Fruit fly (Drosophila melanogaster) whole organism, embryonic: ENCODE results near the gene kat80.

Experiments used
- Atf-2 ChIP-seq: fragments of 200-800 bp; sonication (Bioruptor generic); optimal IDR thresholded peaks from 2 replicates; lab custom pipeline; 2016; ENCODE audit warnings: missing biosample characterization, missing genetic modification characterization
- CG10366 ChIP-seq: fragments of 200-800 bp; sonication (Bioruptor generic); IDR thresholded peaks from 2 replicates; pipeline ENCODE4 v1.3.6; 2022; ENCODE audit warnings: missing biosample characterization, missing genetic modification characterization
- CG10959 ChIP-seq: fragments of 200-800 bp; sonication (Bioruptor generic); IDR thresholded peaks from 2 replicates; pipeline ENCODE4 v1.3.6; 2022; ENCODE audit warnings: missing biosample characterization, missing genetic modification characterization
- CG11093 ChIP-seq: fragments of 200-800 bp; sonication (Bioruptor generic); IDR thresholded peaks from 3 replicates; pipeline ENCODE4 v1.3.6; 2022; ENCODE audit warnings: missing biosample characterization, missing genetic modification characterization
- CG11560 ChIP-seq: fragments of 200-800 bp; sonication (Bioruptor generic); IDR thresholded peaks from 3 replicates; pipeline ENCODE4 v1.3.6; 2022; ENCODE audit warnings: missing biosample characterization, missing genetic modification characterization
- CG12659 ChIP-seq: fragments of 200-800 bp; sonication (Bioruptor generic); optimal IDR thresholded peaks from 3 replicates; lab custom pipeline; 2017; ENCODE audit warnings: mild to moderate bottlenecking, missing biosample characterization, missing genetic modification reagents, missing genetic modification characterization
- CG13296 ChIP-seq: fragments of 200-800 bp; sonication (Bioruptor generic); optimal IDR thresholded peaks from 3 replicates; lab custom pipeline; 2018; ENCODE audit warnings: missing biosample characterization, mild to moderate bottlenecking, missing genetic modification characterization
- CG18011 ChIP-seq: fragments of 200-800 bp; sonication (Bioruptor generic); optimal IDR thresholded peaks from 2 replicates; lab custom pipeline; 2017; ENCODE audit warnings: missing biosample characterization, missing genetic modification characterization, mild to moderate bottlenecking, moderate library complexity, missing genotype
- CG30020 ChIP-seq: fragments of 200-800 bp; optimal IDR thresholded peaks from 2 replicates; lab custom pipeline; 2019; ENCODE audit warnings: missing biosample characterization, mild to moderate bottlenecking, missing genetic modification characterization, moderate library complexity
- CG31224 ChIP-seq: fragments of 200-800 bp; sonication (Bioruptor generic); IDR thresholded peaks from 2 replicates; pipeline ENCODE4 v1.3.6; 2022; ENCODE audit warnings: missing biosample characterization, missing genetic modification characterization
- CG31441 ChIP-seq: fragments of 200-800 bp; sonication (Bioruptor generic); IDR thresholded peaks from 2 replicates; pipeline ENCODE4 v1.3.6; 2022; ENCODE audit warnings: missing biosample characterization, missing genetic modification characterization
- CG3847 ChIP-seq: fragments of 200-800 bp; sonication (Bioruptor generic); IDR thresholded peaks from 2 replicates; pipeline ENCODE4 v1.3.6; 2022; ENCODE audit warnings: missing biosample characterization, missing genetic modification characterization
- CG42726 ChIP-seq: fragments of 200-800 bp; sonication (Bioruptor generic); IDR thresholded peaks from 2 replicates; pipeline ENCODE4 v1.3.6; 2022; ENCODE audit warnings: missing biosample characterization, missing genetic modification characterization; ENCODE audit not compliant: partially characterized antibody
- CG4328 ChIP-seq: fragments of 200-800 bp; sonication (Bioruptor generic); optimal IDR thresholded peaks from 3 replicates; lab custom pipeline; 2017; ENCODE audit warnings: missing biosample characterization, missing genetic modification reagents, missing genetic modification characterization
- CG7357 ChIP-seq: fragments of 200-800 bp; sonication (Bioruptor generic); IDR thresholded peaks from 3 replicates; pipeline ENCODE4 v1.3.6; 2022; ENCODE audit warnings: missing biosample characterization, missing genetic modification characterization
- CG7786 ChIP-seq: fragments of 200-800 bp; sonication (Bioruptor generic); optimal IDR thresholded peaks from 2 replicates; lab custom pipeline; 2016; ENCODE audit warnings: missing biosample characterization, missing genetic modification characterization
- CoRest ChIP-seq: fragments of 200-800 bp; sonication (Bioruptor generic); optimal IDR thresholded peaks from 3 replicates; lab custom pipeline; 2018; ENCODE audit warnings: missing biosample characterization, mild to moderate bottlenecking, missing genetic modification characterization, moderate library complexity
- Dll ChIP-seq: fragments of 200-800 bp; sonication (Bioruptor generic); IDR thresholded peaks from 4 replicates; pipeline ENCODE4 v1.3.6; 2022; ENCODE audit warnings: missing biosample characterization, missing genetic modification characterization; ENCODE audit not compliant: partially characterized antibody
- ERR ChIP-seq: fragments of 200-800 bp; sonication (Bioruptor generic); optimal IDR thresholded peaks from 2 replicates; lab custom pipeline; 2016; ENCODE audit warnings: missing biosample characterization, missing genetic modification characterization
- HLH4C ChIP-seq: fragments of 200-800 bp; sonication (Bioruptor generic); IDR thresholded peaks from 3 replicates; pipeline ENCODE4 v1.3.6; 2022; ENCODE audit warnings: missing biosample characterization, missing genetic modification characterization; ENCODE audit not compliant: partially characterized antibody
- Hr78 ChIP-seq, 2 experiments: fragments of 200-800 bp in 1 of 2; fragments of >200 bp in 1 of 2; sonication (Bioruptor generic) in 1 of 2; optimal IDR thresholded peaks; 2 replicates each; lab custom pipeline; 2017 to 2019; ENCODE audit warnings: missing biosample characterization in 2 of 2, missing genetic modification characterization in 2 of 2, mild to moderate bottlenecking in 1 of 2, moderate library complexity in 1 of 2
- MBD-R2 ChIP-seq: fragments of 200-800 bp; sonication (Bioruptor generic); IDR thresholded peaks from 2 replicates; pipeline ENCODE4 v1.3.6; 2022; ENCODE audit warnings: missing biosample characterization, missing genetic modification characterization
- Mad ChIP-seq: fragments of 200-800 bp; sonication (Bioruptor generic); optimal IDR thresholded peaks from 2 replicates; lab custom pipeline; 2016; ENCODE audit warnings: missing biosample characterization, missing genetic modification characterization
- Med ChIP-seq: fragments of 200-800 bp; sonication (Bioruptor generic); peaks from one replicate; lab custom pipeline; 2016; ENCODE audit warnings: missing biosample characterization, missing genetic modification characterization, mild to moderate bottlenecking, inconsistent platforms, moderate library complexity
- NC2α ChIP-seq: fragments of 200-800 bp; sonication (Bioruptor generic); optimal IDR thresholded peaks from 2 replicates; lab custom pipeline; 2016; ENCODE audit warnings: missing biosample characterization, missing genetic modification characterization
- Neu2 ChIP-seq: fragments of 200-800 bp; sonication (Bioruptor generic); optimal IDR thresholded peaks from 3 replicates; lab custom pipeline; 2016; ENCODE audit warnings: missing biosample characterization, missing genetic modification characterization, borderline replicate concordance
- Side ChIP-seq: fragments of 200-800 bp; sonication (Bioruptor generic); optimal IDR thresholded peaks from 2 replicates; lab custom pipeline; 2016; ENCODE audit warnings: missing biosample characterization, missing genetic modification characterization
- Vsx1 ChIP-seq: fragments of 200-800 bp; sonication (Bioruptor generic); optimal IDR thresholded peaks from 2 replicates; lab custom pipeline; 2017; ENCODE audit warnings: missing biosample characterization, mild to moderate bottlenecking, missing genetic modification characterization, missing genetic modification reagents
- Xrp1 ChIP-seq: fragments of 200-800 bp; sonication (Bioruptor generic); IDR thresholded peaks from 2 replicates; pipeline ENCODE4 v1.3.6; 2022; ENCODE audit warnings: missing biosample characterization, missing genetic modification characterization
- chif ChIP-seq, 2 experiments: fragments of 200-800 bp; sonication (Bioruptor generic); optimal IDR thresholded peaks; 3 replicates each; lab custom pipeline; 2016; ENCODE audit warnings: missing biosample characterization in 2 of 2, missing genetic modification characterization in 2 of 2
- exex ChIP-seq: fragments of 200-800 bp; sonication (Bioruptor generic); optimal IDR thresholded peaks from 4 replicates; lab custom pipeline; 2018; ENCODE audit warnings: missing biosample characterization, mild to moderate bottlenecking, missing genetic modification characterization, moderate library complexity
- grau ChIP-seq: fragments of 200-800 bp; optimal IDR thresholded peaks from 3 replicates; lab custom pipeline; 2019; ENCODE audit warnings: missing biosample characterization, mild to moderate bottlenecking, missing genetic modification characterization, moderate library complexity
- ken ChIP-seq: fragments of 200-800 bp; sonication (Bioruptor generic); IDR thresholded peaks from 3 replicates; pipeline ENCODE4 v1.3.6; 2022; ENCODE audit warnings: missing biosample characterization, missing genetic modification characterization
- knrl ChIP-seq: fragments of 200-800 bp; sonication (Bioruptor generic); IDR thresholded peaks from 3 replicates; pipeline ENCODE4 v1.3.6; 2022; ENCODE audit warnings: missing biosample characterization, missing genetic modification characterization; ENCODE audit not compliant: partially characterized antibody
- nau ChIP-seq: fragments of 200-800 bp; sonication (Bioruptor generic); optimal IDR thresholded peaks from 3 replicates; lab custom pipeline; 2017; ENCODE audit warnings: missing biosample characterization, mild to moderate bottlenecking, missing genetic modification characterization, missing genetic modification reagents
- nom ChIP-seq: fragments of 200-800 bp; sonication (Bioruptor generic); optimal IDR thresholded peaks from 2 replicates; lab custom pipeline; 2017; ENCODE audit warnings: missing biosample characterization, missing genetic modification characterization, mild to moderate bottlenecking, moderate library complexity, missing genetic modification reagents
- pzg ChIP-seq: fragments of 200-800 bp; sonication (Bioruptor generic); optimal IDR thresholded peaks from 3 replicates; lab custom pipeline; 2018; ENCODE audit warnings: missing biosample characterization, mild to moderate bottlenecking, missing genetic modification characterization, moderate library complexity
- ranshi ChIP-seq: fragments of 200-800 bp; sonication (Bioruptor generic); IDR thresholded peaks from 2 replicates; pipeline ENCODE4 v1.3.6; 2022; ENCODE audit warnings: missing biosample characterization, missing genetic modification characterization
- repo ChIP-seq: fragments of 200-800 bp; sonication (Bioruptor generic); optimal IDR thresholded peaks from 2 replicates; lab custom pipeline; 2016; ENCODE audit warnings: missing biosample characterization, missing genetic modification characterization
- sens ChIP-seq: fragments of 200-800 bp; sonication (Bioruptor generic); peaks from one replicate; lab custom pipeline; 2016; ENCODE audit warnings: missing biosample characterization, missing genetic modification characterization
- slbo ChIP-seq: fragments of 200-800 bp; sonication (Bioruptor generic); IDR thresholded peaks from 2 replicates; pipeline ENCODE4 v1.3.6; 2022; ENCODE audit warnings: missing biosample characterization, missing genetic modification characterization
- stc ChIP-seq: fragments of 200-800 bp; sonication (Bioruptor generic); IDR thresholded peaks from 2 replicates; pipeline ENCODE4 v1.3.6; 2022; ENCODE audit warnings: missing biosample characterization, missing genetic modification characterization
- stwl ChIP-seq: fragments of 200-800 bp; sonication (Bioruptor generic); optimal IDR thresholded peaks from 3 replicates; lab custom pipeline; 2018; ENCODE audit warnings: missing biosample characterization, mild to moderate bottlenecking, missing genetic modification characterization, moderate library complexity
- trem ChIP-seq: fragments of 200-800 bp; optimal IDR thresholded peaks from 3 replicates; lab custom pipeline; 2019; ENCODE audit warnings: missing biosample characterization, mild to moderate bottlenecking, missing genetic modification characterization, moderate library complexity
- usp ChIP-seq: fragments of >200 bp; optimal IDR thresholded peaks from 2 replicates; lab custom pipeline; 2017; ENCODE audit warnings: missing biosample characterization, missing genetic modification characterization
- vfl ChIP-seq: fragments of 200-800 bp; sonication (Bioruptor generic); optimal IDR thresholded peaks from 2 replicates; lab custom pipeline; 2016; ENCODE audit warnings: missing biosample characterization, missing genetic modification characterization
- zen2 ChIP-seq: fragments of 200-800 bp; sonication (Bioruptor generic); IDR thresholded peaks from 3 replicates; pipeline ENCODE4 v1.3.6; 2022; ENCODE audit warnings: missing biosample characterization, missing genetic modification characterization; ENCODE audit not compliant: partially characterized antibody

The kat80 gene

dm6 chrX:16313078-16313875, 37.3 kb upstream of the kat80 start, which contains the start of the genes CG9915 and SWIP (continued):
- TF ChIP-seq zen2 (GFP tag; lab: Robert Waterston, UW): 0 out of 3 replicates have a peak, but pooled peaks have one; percentile 36
- no peak for TF ChIP-seq CG11560 (tag; lab: Robert Waterston, UW)
- no peak for TF ChIP-seq CG18011
- TF ChIP-seq pzg (GFP tag; lab: Kevin White, UChicago): peak; percentile 27
- peak; percentile 83 for TF ChIP-seq HLH4C (GFP tag; lab: Robert Waterston, UW)
- peak; percentile 44 for TF ChIP-seq CG12659 (GFP tag; lab: Kevin White, UChicago)
- peak; percentile 26; the same call in 1 of the 2 replicates for TF ChIP-seq Xrp1 (GFP tag; lab: Robert Waterston, UW)
- peak; percentile 12; the same call in 1 of the 3 replicates for TF ChIP-seq knrl (GFP tag; lab: Robert Waterston, UW)
- peak; percentile 41 for TF ChIP-seq CoRest (tag; lab: Kevin White, UChicago)
- TF ChIP-seq usp: no peak
- TF ChIP-seq CG7357 (GFP tag; lab: Robert Waterston, UW): no peak
- peak; percentile 15 for TF ChIP-seq CG7786 (GFP tag; lab: Kevin White, UChicago)
- TF ChIP-seq stwl (tag; lab: Kevin White, UChicago): peak; percentile 38
- TF ChIP-seq Dll (GFP tag; lab: Robert Waterston, UW): peak; percentile 56
- TF ChIP-seq grau (tag; lab: Kevin White, UChicago): peak; percentile 9
- peak; percentile 24; the same call in 1 of the 2 replicates for TF ChIP-seq CG3847
- TF ChIP-seq Atf-2 (GFP tag; lab: Kevin White, UChicago): no peak
- TF ChIP-seq CG11093: no peak
- TF ChIP-seq CG31224: no peak
- no peak for TF ChIP-seq nom
- TF ChIP-seq ken (GFP tag; lab: Robert Waterston, UW): 0 out of 3 replicates have a peak, but pooled peaks have one; percentile 14
- peak; percentile 18 for TF ChIP-seq Side (GFP tag; lab: Kevin White, UChicago)
- peak; percentile 36; the same call in 1 of the 2 replicates for TF ChIP-seq slbo (GFP tag; lab: Robert Waterston, UW)
- TF ChIP-seq CG31441 (GFP tag; lab: Robert Waterston, UW): 0 out of 2 replicates have a peak, but pooled peaks have one; percentile 14
- TF ChIP-seq MBD-R2: peak; percentile 27; the same call in 1 of the 2 replicates
- peak; percentile 18 for TF ChIP-seq trem
- no peak for TF ChIP-seq CG13296 (GFP tag; lab: Kevin White, UChicago)
- TF ChIP-seq CG10366 (GFP tag; lab: Robert Waterston, UW): no peak; the same call in 1 of the 2 replicates

dm6 chrX:16309764-16310163, 33.8 kb upstream of the kat80 start:
- TF ChIP-seq Neu2 (no peak), Vsx1 (GFP tag; lab: Kevin White, UChicago) (peak; percentile 71), exex (peak; percentile 60)

- TF ChIP-seq sens (GFP tag; lab: Kevin White, UChicago) (peak; percentile 44), repo (GFP tag; lab: Kevin White, UChicago) (no peak), vfl (GFP tag; lab: Kevin White, UChicago) (no peak), nau (GFP tag; lab: Kevin White, UChicago) (no peak), ERR (peak; percentile 44), NC2α (no peak), ranshi (no peak), Med (GFP tag; lab: Kevin White, UChicago) (peak; percentile 2), CG4328 (GFP tag; lab: Kevin White, UChicago) (no peak), CG10959 (GFP tag; lab: Robert Waterston, UW) (no peak), trem (no peak), stc (GFP tag; lab: Robert Waterston, UW) (no peak), CG42726 (GFP tag; lab: Robert Waterston, UW) (no peak), CG30020 (tag; lab: Kevin White, UChicago) (no peak), chif (GFP tag; optimal IDR thresholded peaks at IDR 0.05; lab: Kevin White, UChicago) (no peak), Hr78 (GFP tag; optimal IDR thresholded peaks at IDR 0.05; lab: Kevin White, UChicago) (no peak), Mad (GFP tag; lab: Kevin White, UChicago) (no peak), CG13296 (GFP tag; lab: Kevin White, UChicago) (peak; percentile 13)
These were observed 33.0 kb upstream of the kat80 start for dm6 chrX:16308953-16309352.
